Worm (Caenorhabditis elegans) whole organism, young adult: ENCODE results near the gene glit-1.

Experiments
- Y53G8AR.9 ChIP-seq: fragments of 200-800 bp; sonication (Bioruptor generic); conservative IDR thresholded peaks from 2 replicates; pipeline ENCODE4 v1.3.6; 2022; ENCODE audit warnings: missing genetic modification reagents, missing genetic modification characterization, missing compliant biosample characterization
- ama-1 ChIP-seq, 3 experiments: fragments of 150-350 bp in 1 of 3; sonication (generic microtip) in 2 of 3; optimal IDR thresholded peaks; 2 replicates each; lab custom pipeline; 2014 to 2018; ENCODE audit warnings: missing biosample characterization in 2 of 3, missing genetic modification characterization in 2 of 3, missing genetic modification reagents in 2 of 3
- egl-18 ChIP-seq: fragments of 200-800 bp; sonication (Bioruptor generic); IDR thresholded peaks from 2 replicates; pipeline ENCODE4 v1.3.6; 2022; ENCODE audit warnings: missing genetic modification reagents, missing genetic modification characterization, missing compliant biosample characterization
- fkh-3 ChIP-seq: sonication (generic microtip); optimal IDR thresholded peaks from 2 replicates; lab custom pipeline; 2016; ENCODE audit warnings: mild to moderate bottlenecking, missing genetic modification characterization, missing compliant biosample characterization
- hrde-1 ChIP-seq: sonication (generic microtip); optimal IDR thresholded peaks from 2 replicates; lab custom pipeline; 2016; ENCODE audit warnings: missing genetic modification characterization, mild to moderate bottlenecking, missing compliant biosample characterization, moderate library complexity, missing genotype, missing genetic modification reagents, borderline replicate concordance
- lin-54 ChIP-seq: fragments of 200-800 bp; sonication (Bioruptor generic); optimal IDR thresholded peaks from 2 replicates; lab custom pipeline; 2018; ENCODE audit warnings: mild to moderate bottlenecking, missing genetic modification characterization, missing compliant biosample characterization
- nhr-80 ChIP-seq: sonication (generic microtip); optimal IDR thresholded peaks from 2 replicates; lab custom pipeline; 2016; ENCODE audit warnings: missing genetic modification characterization, missing compliant biosample characterization
- snpc-1.3 ChIP-seq: sonication (generic microtip); optimal IDR thresholded peaks from 2 replicates; lab custom pipeline; 2017; ENCODE audit warnings: missing genetic modification characterization, mild to moderate bottlenecking, missing compliant biosample characterization, antibody characterized with exemption, moderate library complexity, missing genotype, missing genetic modification reagents; ENCODE audit not compliant: insufficient read depth
- unc-62 ChIP-seq: fragments of 150-350 bp; optimal IDR thresholded peaks from 2 replicates; lab custom pipeline; 2014; ENCODE audit warnings: missing biosample characterization, missing genetic modification reagents, missing genetic modification characterization

ce11 chrX:4694611-4695370 is 17.3 kb upstream of the glit-1 start:
- no peak for TF ChIP-seq hrde-1
- TF ChIP-seq lin-54 (GFP tag; lab: Kevin White, UChicago): no peak
- TF ChIP-seq snpc-1.3: no peak
- no peak for TF ChIP-seq nhr-80
- TF ChIP-seq fkh-3: no peak
- TF ChIP-seq egl-18 (GFP tag; lab: Robert Waterston, UW): no peak
- TF ChIP-seq ama-1 (optimal IDR thresholded peaks at IDR 0.05; lab: Kevin White, UChicago): no peak
- no peak for TF ChIP-seq ama-1 (GFP tag; optimal IDR thresholded peaks at IDR 0.05; lab: Kevin White, UChicago)
- no peak for TF ChIP-seq Y53G8AR.9
- no peak for TF ChIP-seq unc-62 (GFP tag; lab: Kevin White, UChicago)
